Worm (Caenorhabditis elegans): Measurements from ENCODE around the gene C50A2.7.
A peak's percentile ranks its signal among the peaks of the same experiment; 100 is the strongest.

DNA sequence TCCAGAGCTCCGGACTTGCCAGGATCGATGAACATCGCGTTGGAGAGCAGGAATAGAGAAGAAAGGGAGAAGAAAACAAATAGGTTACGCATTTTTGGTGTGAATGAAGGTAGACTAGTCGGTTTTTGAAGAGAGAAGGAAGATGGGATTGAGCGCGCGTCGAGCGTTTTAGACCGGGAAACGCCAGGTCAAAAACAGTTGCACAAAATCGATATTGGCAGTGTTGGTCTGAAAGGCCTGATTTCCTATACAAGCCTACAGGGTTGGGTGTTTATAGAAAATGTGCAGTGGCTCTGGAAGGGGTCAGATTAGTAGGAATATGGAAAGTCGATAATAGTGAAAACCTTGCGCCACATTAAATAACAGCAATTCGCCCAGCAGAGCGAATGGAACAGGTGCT is 41.6 kb downstream of the C50A2.7 start, which contains the start of gene dsl-2:
- TF ChIP-seq irx-1 (tag; optimal IDR thresholded peaks at IDR 0.05) (no peak), lin-35 (GFP tag; optimal IDR thresholded peaks at IDR 0.05) (no peak), mab-9 (GFP tag; IDR thresholded peaks at IDR 0.05) (no peak), nhr-85 (tag) (peak; percentile 6), skn-1 (tag; optimal IDR thresholded peaks at IDR 0.05) (no peak), ztf-4 (tag; optimal IDR thresholded peaks at IDR 0.05) (no peak), unc-98 (GFP tag; IDR thresholded peaks at IDR 0.05) (no peak), unc-30 (tag; optimal IDR thresholded peaks at IDR 0.05) (no peak), ets-5 (GFP tag; IDR thresholded peaks at IDR 0.05) (no peak), nhr-237 (tag; optimal IDR thresholded peaks at IDR 0.05) (no peak), pag-3 (tag; optimal IDR thresholded peaks at IDR 0.05; ENCODE audit: borderline replicate concordance, insufficient read depth) (no peak)
